Fruit fly (Drosophila melanogaster): ENCODE results near the gene Map205.

The Map205 gene

dm6 chr3R:32068110-32068685 is at the start of gene Map205:
TSS of gene Map205 (minus strand) at chr3R:32068441.
- TF ChIP-seq CG14711 (tag; optimal IDR thresholded peaks at IDR 0.05) (peak; percentile 18), toe (GFP tag; optimal IDR thresholded peaks at IDR 0.05) (peak; percentile 11), CG5204 (GFP tag; optimal IDR thresholded peaks at IDR 0.05) (no peak), ovo (GFP tag; optimal IDR thresholded peaks at IDR 0.05) (no peak), CG7045 (GFP tag; optimal IDR thresholded peaks at IDR 0.05) (no peak), CG12768 (GFP tag; optimal IDR thresholded peaks at IDR 0.05) (no peak), bab1 (GFP tag; optimal IDR thresholded peaks at IDR 0.05) (peak; percentile 90), Clk (GFP tag; optimal IDR thresholded peaks at IDR 0.05) (no peak), CG7101 (tag; optimal IDR thresholded peaks at IDR 0.05) (peak; percentile 28), Crg-1 (GFP tag; optimal IDR thresholded peaks at IDR 0.05) (no peak), cic (GFP tag; optimal IDR thresholded peaks at IDR 0.05) (no peak), CG1620 (GFP tag; optimal IDR thresholded peaks at IDR 0.05) (peak; percentile 35), Mnt (GFP tag; optimal IDR thresholded peaks at IDR 0.05) (peak; percentile 56), CG11617 (GFP tag; optimal IDR thresholded peaks at IDR 0.05) (no peak), cnc (optimal IDR thresholded peaks at IDR 0.05) (no peak), CG33017 (tag; optimal IDR thresholded peaks at IDR 0.05) (peak; percentile 28), kay (GFP tag; ENCODE audit: borderline replicate concordance) (peak; percentile 78), pad (GFP tag; optimal IDR thresholded peaks at IDR 0.05) (peak; percentile 23), Hr96 (GFP tag; optimal IDR thresholded peaks at IDR 0.05) (no peak), tj (GFP tag; optimal IDR thresholded peaks at IDR 0.05) (peak; percentile 91)

dm6 chr3R:32071676-32072347 is 3.6 kb upstream of the Map205 start:
- TF ChIP-seq kay (GFP tag; ENCODE audit: borderline replicate concordance) = peak; percentile 11

- no peak for TF ChIP-seq CG14711 (tag; optimal IDR thresholded peaks at IDR 0.05)
- no peak for TF ChIP-seq CG5204 (GFP tag; optimal IDR thresholded peaks at IDR 0.05)
- no peak for TF ChIP-seq tj (GFP tag; optimal IDR thresholded peaks at IDR 0.05)
- no peak for TF ChIP-seq toe (GFP tag; optimal IDR thresholded peaks at IDR 0.05)
Observed at dm6 chr3R:32060214-32060613, 8.0 kb downstream of the Map205 start.

- TF ChIP-seq Mnt (GFP tag; optimal IDR thresholded peaks at IDR 0.05) (peak; percentile 95), toe (GFP tag; optimal IDR thresholded peaks at IDR 0.05) (no peak), bab1 (GFP tag; optimal IDR thresholded peaks at IDR 0.05) (peak; percentile 38), ovo (GFP tag; optimal IDR thresholded peaks at IDR 0.05) (no peak)
Observed at dm6 chr3R:32052504-32052815, 15.8 kb downstream of the Map205 start.

- TF ChIP-seq CG1620 (GFP tag; optimal IDR thresholded peaks at IDR 0.05) (peak; percentile 36), CG14711 (tag; optimal IDR thresholded peaks at IDR 0.05) (peak; percentile 2), CG33017 (tag; optimal IDR thresholded peaks at IDR 0.05) (no peak), cnc (optimal IDR thresholded peaks at IDR 0.05) (no peak), Hr96 (GFP tag; optimal IDR thresholded peaks at IDR 0.05) (no peak), CG7101 (tag; optimal IDR thresholded peaks at IDR 0.05) (peak; percentile 20), Mnt (GFP tag; optimal IDR thresholded peaks at IDR 0.05) (peak; percentile 71), cic (GFP tag; optimal IDR thresholded peaks at IDR 0.05) (peak; percentile 17), bab1 (GFP tag; optimal IDR thresholded peaks at IDR 0.05) (peak; percentile 37), toe (GFP tag; optimal IDR thresholded peaks at IDR 0.05) (peak; percentile 31)
Observed at dm6 chr3R:32051782-32052503, 16.3 kb downstream of the Map205 start, which contains the start of the genes krz and mod. TSS of gene krz (minus strand) at chr3R:32051993. TSS of gene mod (plus strand) at chr3R:32052060.

dm6 chr3R:32050685-32051084 is 17.6 kb downstream of the Map205 start:
- no peak for TF ChIP-seq Hr96 (GFP tag; optimal IDR thresholded peaks at IDR 0.05)
- peak; percentile 18 for TF ChIP-seq CG14711 (tag; optimal IDR thresholded peaks at IDR 0.05)
- TF ChIP-seq CG7045 (GFP tag; optimal IDR thresholded peaks at IDR 0.05) = peak; percentile 23
- no peak for TF ChIP-seq cnc (optimal IDR thresholded peaks at IDR 0.05)
- no peak for TF ChIP-seq Crg-1 (GFP tag; optimal IDR thresholded peaks at IDR 0.05)
- TF ChIP-seq CG12768 (GFP tag; optimal IDR thresholded peaks at IDR 0.05) = peak; percentile 57
- peak; percentile 2 for TF ChIP-seq tj (GFP tag; optimal IDR thresholded peaks at IDR 0.05)
- TF ChIP-seq CG7101 (tag; optimal IDR thresholded peaks at IDR 0.05) = peak; percentile 46
- no peak for TF ChIP-seq pad (GFP tag; optimal IDR thresholded peaks at IDR 0.05)
- TF ChIP-seq CG1620 (GFP tag; optimal IDR thresholded peaks at IDR 0.05) = no peak
- no peak for TF ChIP-seq CG5204 (GFP tag; optimal IDR thresholded peaks at IDR 0.05)
- TF ChIP-seq ovo (GFP tag; optimal IDR thresholded peaks at IDR 0.05) = no peak
- no peak for TF ChIP-seq Clk (GFP tag; optimal IDR thresholded peaks at IDR 0.05)
- peak; percentile 12 for TF ChIP-seq CG33017 (tag; optimal IDR thresholded peaks at IDR 0.05)
- peak; percentile 94 for TF ChIP-seq kay (GFP tag; ENCODE audit: borderline replicate concordance)
- peak; percentile 69 for TF ChIP-seq cic (GFP tag; optimal IDR thresholded peaks at IDR 0.05)
- no peak for TF ChIP-seq CG11617 (GFP tag; optimal IDR thresholded peaks at IDR 0.05)
- no peak for TF ChIP-seq Mnt (GFP tag; optimal IDR thresholded peaks at IDR 0.05)
- no peak for TF ChIP-seq toe (GFP tag; optimal IDR thresholded peaks at IDR 0.05)
- no peak for TF ChIP-seq bab1 (GFP tag; optimal IDR thresholded peaks at IDR 0.05)

Data from whole organism, adult.